Worm (Caenorhabditis elegans) whole organism, L2 larva: ENCODE data around the gene F22B7.9.

Experiments
- ceh-16 ChIP-seq: fragments of 150-350 bp; optimal IDR thresholded peaks from 2 replicates; lab custom pipeline; 2014; ENCODE audit warnings: missing biosample characterization, missing genetic modification characterization
- lsy-2 ChIP-seq, 2 experiments: fragments of 150-350 bp in 1 of 2; sonication (generic microtip) in 1 of 2; optimal IDR thresholded peaks; 2 replicates each; lab custom pipeline; 2014 to 2017; ENCODE audit warnings: missing biosample characterization in 2 of 2, missing genetic modification characterization in 2 of 2
- nhr-23 ChIP-seq: fragments of 150-350 bp; optimal IDR thresholded peaks from 2 replicates; lab custom pipeline; 2014; ENCODE audit warnings: missing biosample characterization, missing genetic modification reagents, missing genetic modification characterization
- sma-3 ChIP-seq: sonication (generic microtip); optimal IDR thresholded peaks from 2 replicates; lab custom pipeline; 2016; ENCODE audit warnings: missing genetic modification reagents, missing genetic modification characterization, missing compliant biosample characterization
- unc-62 ChIP-seq: fragments of 150-350 bp; optimal IDR thresholded peaks from 2 replicates; lab custom pipeline; 2014; ENCODE audit warnings: missing biosample characterization, missing genetic modification reagents, missing genetic modification characterization

DNA sequence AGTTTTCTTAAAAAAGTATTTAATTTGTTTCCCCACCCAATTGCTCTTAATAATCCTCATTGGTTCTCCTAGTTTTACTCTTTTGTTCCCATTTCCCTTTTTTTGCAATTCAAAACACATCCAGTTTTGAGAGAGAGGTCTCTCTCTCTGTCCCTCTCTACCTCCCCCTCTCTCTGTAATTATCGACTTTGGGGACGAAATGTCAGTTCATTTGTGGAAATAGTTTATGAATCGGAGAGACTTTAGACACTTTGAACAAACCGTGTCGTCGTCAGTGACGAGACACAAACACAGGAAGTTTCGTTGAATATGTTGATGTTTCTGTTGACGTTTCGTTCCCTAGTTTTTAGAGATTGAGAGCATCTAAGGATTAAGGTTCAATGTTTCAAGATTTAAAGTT, 9.4 kb upstream of the F22B7.9 start:
- TF ChIP-seq ceh-16 (tag; lab: Kevin White, UChicago) (no peak), nhr-23 (tag; lab: Kevin White, UChicago) (no peak), lsy-2 (tag; optimal IDR thresholded peaks at IDR 0.05; lab: Kevin White, UChicago) (no peak), unc-62 (GFP tag; lab: Kevin White, UChicago) (no peak), sma-3 (no peak)
